Worm (Caenorhabditis elegans): ENCODE measurements around the gene C08F8.9.

DNA sequence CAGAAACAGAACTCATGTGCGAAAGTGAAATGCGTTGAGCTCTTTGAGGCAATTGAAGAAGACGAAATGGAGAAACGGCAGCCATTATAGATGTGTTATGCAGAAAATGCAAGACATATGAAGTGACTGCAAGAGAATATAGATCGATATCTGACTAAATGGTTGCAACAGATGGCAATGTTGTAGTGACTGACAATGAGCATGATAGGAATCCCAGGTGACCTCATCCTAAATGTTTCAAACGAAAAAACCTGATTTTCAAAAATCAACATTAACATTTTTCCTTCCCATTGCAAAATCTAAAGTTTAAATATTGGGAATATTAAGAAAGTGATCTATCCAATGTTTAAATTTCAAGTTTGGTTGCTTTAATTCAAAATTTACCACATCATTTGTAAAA lies 17.7 kb downstream of the C08F8.9 start, which contains the start of gene C08F8.15:
- TF ChIP-seq him-1 (tag; optimal IDR thresholded peaks at IDR 0.05) (no peak), W03F9.2 (tag; optimal IDR thresholded peaks at IDR 0.05) (no peak), dao-5 (tag; optimal IDR thresholded peaks at IDR 0.05) (no peak)
